Worm (Caenorhabditis elegans) whole organism, young adult: ENCODE results near the gene K08H2.7.

Source experiments
- C06A6.2 ChIP-seq: fragments of 200-800 bp; sonication (Bioruptor generic); conservative IDR thresholded peaks from 2 replicates; pipeline ENCODE4 v1.3.6; 2022; ENCODE audit warnings: missing genetic modification characterization, missing compliant biosample characterization
- C17E4.6 ChIP-seq: fragments of 200-800 bp; sonication (Bioruptor generic); IDR thresholded peaks from 2 replicates; pipeline ENCODE4 v1.3.6; 2022; ENCODE audit warnings: missing genetic modification reagents, missing genetic modification characterization, missing compliant biosample characterization
- D2030.7 ChIP-seq: fragments of 200-800 bp; sonication (Bioruptor generic); IDR thresholded peaks from 2 replicates; pipeline ENCODE4 v1.3.6; 2022; ENCODE audit warnings: missing genetic modification reagents, missing genetic modification characterization, missing compliant biosample characterization
- F10E7.11 ChIP-seq: sonication (generic microtip); optimal IDR thresholded peaks from 2 replicates; lab custom pipeline; 2017; ENCODE audit warnings: mild to moderate bottlenecking, missing genetic modification characterization, moderate library complexity, missing compliant biosample characterization
- F22D6.2 ChIP-seq: sonication (generic microtip); optimal IDR thresholded peaks from 2 replicates; lab custom pipeline; 2016; ENCODE audit warnings: mild to moderate bottlenecking, missing genetic modification characterization, missing compliant biosample characterization
- F49E8.2 ChIP-seq: sonication (generic microtip); optimal IDR thresholded peaks from 3 replicates; lab custom pipeline; 2017; ENCODE audit warnings: missing genetic modification characterization, mild to moderate bottlenecking, missing compliant biosample characterization, antibody characterized with exemption, moderate library complexity; ENCODE audit not compliant: insufficient read depth
- K12H6.12 ChIP-seq: fragments of 200-800 bp; sonication (Bioruptor generic); optimal IDR thresholded peaks from 2 replicates; lab custom pipeline; 2018; ENCODE audit warnings: mild to moderate bottlenecking, missing genetic modification characterization, missing compliant biosample characterization
- Y53F4B.3 ChIP-seq: fragments of 200-800 bp; sonication (Bioruptor generic); IDR thresholded peaks from 2 replicates; pipeline ENCODE4 v1.3.6; 2022; ENCODE audit warnings: missing genetic modification reagents, missing genetic modification characterization, missing compliant biosample characterization
- Y56A3A.18 ChIP-seq: fragments of 200-800 bp; sonication (Bioruptor generic); IDR thresholded peaks from 2 replicates; pipeline ENCODE4 v1.3.6; 2022; ENCODE audit warnings: missing genetic modification reagents, missing genetic modification characterization, missing compliant biosample characterization
- Y67H2A.10 ChIP-seq: fragments of 200-800 bp; sonication (Bioruptor generic); conservative IDR thresholded peaks from 2 replicates; pipeline ENCODE4 v1.3.6; 2022; ENCODE audit warnings: missing genetic modification reagents, missing genetic modification characterization, missing compliant biosample characterization
- akir-1 ChIP-seq: fragments of 200-800 bp; sonication (Bioruptor generic); optimal IDR thresholded peaks from 2 replicates; lab custom pipeline; 2018; ENCODE audit warnings: mild to moderate bottlenecking, missing genetic modification characterization, moderate library complexity, missing compliant biosample characterization
- aptf-2 ChIP-seq: fragments of 200-800 bp; sonication (Bioruptor generic); conservative IDR thresholded peaks from 2 replicates; pipeline ENCODE4 v1.3.6; 2022; ENCODE audit warnings: missing genetic modification reagents, missing genetic modification characterization, missing compliant biosample characterization
- bed-2 ChIP-seq: fragments of 200-800 bp; sonication (Bioruptor generic); IDR thresholded peaks from 2 replicates; pipeline ENCODE4 v1.3.6; 2022; ENCODE audit warnings: missing genetic modification reagents, missing genetic modification characterization, missing compliant biosample characterization
- cebp-2 ChIP-seq: fragments of 200-800 bp; sonication (Bioruptor generic); IDR thresholded peaks from 2 replicates; pipeline ENCODE4 v1.3.6; 2022; ENCODE audit warnings: missing genetic modification characterization, missing compliant biosample characterization
- ceh-100 ChIP-seq: fragments of 200-800 bp; sonication (Bioruptor generic); IDR thresholded peaks from 2 replicates; pipeline ENCODE4 v1.3.6; 2022; ENCODE audit warnings: missing genetic modification reagents, missing genetic modification characterization, missing compliant biosample characterization
- die-1 ChIP-seq: sonication (generic microtip); optimal IDR thresholded peaks from 2 replicates; lab custom pipeline; 2016; ENCODE audit warnings: missing genotype, mild to moderate bottlenecking, missing genetic modification characterization, missing compliant biosample characterization
- efl-1 ChIP-seq: fragments of 150-350 bp; optimal IDR thresholded peaks from 2 replicates; lab custom pipeline; 2014; ENCODE audit warnings: missing biosample characterization, missing genetic modification reagents, missing genetic modification characterization
- fkh-3 ChIP-seq: sonication (generic microtip); optimal IDR thresholded peaks from 2 replicates; lab custom pipeline; 2016; ENCODE audit warnings: mild to moderate bottlenecking, missing genetic modification characterization, missing compliant biosample characterization
- hlh-12 ChIP-seq: sonication (generic microtip); optimal IDR thresholded peaks from 2 replicates; lab custom pipeline; 2016; ENCODE audit warnings: missing genetic modification characterization, missing compliant biosample characterization
- hlh-26 ChIP-seq: fragments of 200-800 bp; sonication (Bioruptor generic); conservative IDR thresholded peaks from 2 replicates; pipeline ENCODE4 v1.3.6; 2022; ENCODE audit warnings: missing genetic modification reagents, missing genetic modification characterization, missing compliant biosample characterization
- hmg-1.2 ChIP-seq: fragments of 200-800 bp; sonication (Bioruptor generic); IDR thresholded peaks from 2 replicates; pipeline ENCODE4 v1.3.6; 2022; ENCODE audit warnings: missing genetic modification reagents, missing genetic modification characterization, missing compliant biosample characterization
- lag-1 ChIP-seq: fragments of 200-800 bp; sonication (Bioruptor generic); IDR thresholded peaks from 2 replicates; pipeline ENCODE4 v1.3.6; 2022; ENCODE audit warnings: missing genetic modification reagents, missing genetic modification characterization, missing compliant biosample characterization
- let-607 ChIP-seq, 2 experiments: fragments of 200-800 bp in 1 of 2; sonication (Bioruptor generic) in 1 of 2; sonication (generic microtip) in 1 of 2; optimal IDR thresholded peaks; 2 replicates each; lab custom pipeline; 2016 to 2018; ENCODE audit warnings: mild to moderate bottlenecking in 2 of 2, missing compliant biosample characterization in 2 of 2, missing genetic modification characterization in 2 of 2, moderate library complexity in 2 of 2, missing genotype in 1 of 2
- lin-26 ChIP-seq: fragments of 200-800 bp; sonication (Bioruptor generic); IDR thresholded peaks from 2 replicates; pipeline ENCODE4 v1.3.6; 2022; ENCODE audit warnings: missing genetic modification reagents, missing genetic modification characterization, missing compliant biosample characterization
- lin-40 ChIP-seq: sonication (generic microtip); optimal IDR thresholded peaks from 2 replicates; lab custom pipeline; 2016; ENCODE audit warnings: missing genetic modification characterization, mild to moderate bottlenecking, missing compliant biosample characterization, missing genotype, missing genetic modification reagents
- lir-1 ChIP-seq: fragments of 200-800 bp; sonication (Bioruptor generic); conservative IDR thresholded peaks from 2 replicates; pipeline ENCODE4 v1.3.6; 2022; ENCODE audit warnings: missing genetic modification reagents, missing genetic modification characterization, missing compliant biosample characterization
- lsl-1 ChIP-seq: fragments of 200-800 bp; sonication (Bioruptor generic); optimal IDR thresholded peaks from 2 replicates; lab custom pipeline; 2018; ENCODE audit warnings: mild to moderate bottlenecking, missing genetic modification characterization, moderate library complexity, missing compliant biosample characterization
- mel-28 ChIP-seq: sonication (generic microtip); optimal IDR thresholded peaks from 2 replicates; lab custom pipeline; 2016; ENCODE audit warnings: borderline replicate concordance, mild to moderate bottlenecking, missing genetic modification characterization, missing compliant biosample characterization
- mxl-1 ChIP-seq: sonication (generic microtip); optimal IDR thresholded peaks from 2 replicates; lab custom pipeline; 2016; ENCODE audit warnings: missing genetic modification characterization, missing compliant biosample characterization
- nhr-179 ChIP-seq: sonication (generic microtip); optimal IDR thresholded peaks from 2 replicates; lab custom pipeline; 2016; ENCODE audit warnings: mild to moderate bottlenecking, missing genetic modification characterization, missing compliant biosample characterization
- nhr-80 ChIP-seq: sonication (generic microtip); optimal IDR thresholded peaks from 2 replicates; lab custom pipeline; 2016; ENCODE audit warnings: missing genetic modification characterization, missing compliant biosample characterization
- pbrm-1 ChIP-seq: fragments of 200-800 bp; sonication (Bioruptor generic); IDR thresholded peaks from 2 replicates; pipeline ENCODE4 v1.3.6; 2022; ENCODE audit warnings: missing genetic modification reagents, missing genetic modification characterization, missing compliant biosample characterization
- rec-8 ChIP-seq, 2 experiments: sonication (generic microtip); optimal IDR thresholded peaks; 2 replicates each; lab custom pipeline; 2016; ENCODE audit warnings: mild to moderate bottlenecking in 2 of 2, missing genetic modification characterization in 2 of 2, missing genetic modification reagents in 2 of 2, missing genotype in 2 of 2, missing biosample characterization in 1 of 2, missing compliant biosample characterization in 1 of 2, moderate library complexity in 1 of 2
- sdz-38 ChIP-seq: sonication (generic microtip); optimal IDR thresholded peaks from 2 replicates; lab custom pipeline; 2016; ENCODE audit warnings: missing genotype, missing genetic modification characterization, missing compliant biosample characterization
- snpc-1.1 ChIP-seq: sonication (generic microtip); optimal IDR thresholded peaks from 2 replicates; lab custom pipeline; 2017; ENCODE audit warnings: missing genetic modification characterization, mild to moderate bottlenecking, missing compliant biosample characterization, antibody characterized with exemption, moderate library complexity, missing genotype, missing genetic modification reagents; ENCODE audit not compliant: insufficient read depth
- snpc-3.4 ChIP-seq: sonication (generic microtip); optimal IDR thresholded peaks from 2 replicates; lab custom pipeline; 2017; ENCODE audit warnings: missing genetic modification characterization, mild to moderate bottlenecking, missing compliant biosample characterization, antibody characterized with exemption, moderate library complexity, missing genotype, missing genetic modification reagents
- tbp1 ChIP-seq: fragments of 200-800 bp; sonication (Bioruptor generic); optimal IDR thresholded peaks from 2 replicates; lab custom pipeline; 2018; ENCODE audit warnings: mild to moderate bottlenecking, missing genetic modification characterization, missing compliant biosample characterization
- xnd-1 ChIP-seq: sonication (generic microtip); optimal IDR thresholded peaks from 2 replicates; lab custom pipeline; 2016; ENCODE audit warnings: missing genotype, missing genetic modification reagents, missing genetic modification characterization, missing compliant biosample characterization
- ztf-18 ChIP-seq: sonication (generic microtip); optimal IDR thresholded peaks from 2 replicates; lab custom pipeline; 2016; ENCODE audit warnings: missing genotype, mild to moderate bottlenecking, missing genetic modification characterization, missing compliant biosample characterization
- ztf-3 ChIP-seq: fragments of 200-800 bp; sonication (Bioruptor generic); optimal IDR thresholded peaks from 2 replicates; lab custom pipeline; 2018; ENCODE audit warnings: mild to moderate bottlenecking, missing genetic modification characterization, missing compliant biosample characterization

K08H2.7 gene

DNA sequence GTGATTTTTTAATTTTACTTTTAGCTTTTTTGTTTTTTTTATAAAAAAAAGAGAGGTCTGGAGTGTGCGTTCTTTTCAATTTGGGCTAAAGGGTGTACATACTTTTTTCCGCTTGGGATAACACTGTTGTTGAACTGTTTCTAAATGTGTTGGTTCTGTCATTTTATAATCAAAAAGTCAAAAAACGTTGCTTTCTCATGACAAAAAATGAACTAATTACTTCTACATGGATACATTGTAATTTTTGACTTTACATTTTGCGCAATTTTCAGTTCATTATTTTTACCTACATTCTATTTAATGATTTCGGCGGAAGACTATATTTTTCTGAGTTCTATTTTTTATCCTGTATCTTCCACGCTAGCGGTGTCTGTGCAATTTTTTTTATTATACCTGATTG lies 43.3 kb upstream of the K08H2.7 start, which contains the start of gene srd-38:
Gene srd-38 (plus strand): TSS at position 301 of the 400 bp plus-strand sequence.
- TF ChIP-seq aptf-2 (no peak), cebp-2 (GFP tag; lab: Robert Waterston, UW) (no peak), nhr-179 (tag; lab: Kevin White, UChicago) (no peak), sdz-38 (tag; lab: Kevin White, UChicago) (no peak), pbrm-1 (GFP tag; lab: Robert Waterston, UW) (no peak), nhr-80 (tag; lab: Kevin White, UChicago) (no peak), xnd-1 (tag; lab: Kevin White, UChicago) (no peak), K12H6.12 (tag; lab: Kevin White, UChicago) (no peak)

DNA sequence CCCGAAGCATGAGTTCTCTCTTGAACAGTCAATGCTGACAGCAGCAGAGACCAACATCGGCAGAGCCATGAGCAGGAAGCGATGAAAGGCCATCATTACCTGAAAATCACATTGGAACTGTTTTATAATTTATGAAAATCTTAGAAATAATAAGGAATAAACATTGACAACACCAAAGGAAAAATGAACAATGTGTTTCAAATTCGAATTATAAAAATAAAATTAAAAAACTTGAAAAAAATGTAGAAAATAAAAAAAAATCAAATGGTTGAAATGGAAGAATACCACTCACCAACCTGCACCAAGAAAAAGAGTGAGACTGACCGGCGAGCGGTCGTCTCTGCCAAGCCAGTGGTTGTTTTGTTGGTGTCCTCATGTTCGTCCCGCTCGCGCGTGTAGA lies 42.3 kb upstream of the K08H2.7 start, which contains the start of gene R04D3.3:
Gene R04D3.3 (minus strand): TSS at position 101 of the 400 bp plus-strand sequence.
- TF ChIP-seq efl-1 (GFP tag; lab: Kevin White, UChicago) (peak; percentile 61), ceh-100 (no peak), tbp1 (GFP tag; lab: Kevin White, UChicago) (no peak), Y67H2A.10 (no peak), D2030.7 (0 out of 2 replicates have a peak, but pooled peaks have one; percentile 22)

DNA sequence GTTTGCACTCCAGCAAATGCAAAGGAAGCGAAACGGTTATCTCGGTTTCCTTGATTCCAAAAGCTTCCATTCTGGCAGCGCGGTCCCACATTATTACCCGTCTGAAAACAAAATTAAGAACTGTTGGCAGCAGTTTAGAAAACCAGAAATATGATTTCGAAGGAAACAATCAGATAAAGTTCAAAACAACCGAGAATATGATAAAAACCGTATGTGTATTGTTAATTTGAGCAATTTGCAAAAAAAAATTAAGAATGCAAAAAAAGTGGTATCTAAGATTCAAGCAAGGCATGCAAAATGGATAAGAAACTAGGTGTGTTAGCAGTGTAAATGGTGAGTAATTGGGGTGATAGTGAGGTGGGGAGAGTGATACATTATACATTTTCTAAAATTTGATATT lies 40.5 kb upstream of the K08H2.7 start, which contains the start of gene R04D3.4:
Gene R04D3.4 (minus strand): TSS at position 101 of the 400 bp plus-strand sequence.
- TF ChIP-seq lsl-1 (GFP tag; lab: Kevin White, UChicago) (no peak), fkh-3 (tag; lab: Kevin White, UChicago) (no peak), lir-1 (GFP tag; lab: Robert Waterston, UW) (no peak), mxl-1 (no peak), mel-28 (tag; lab: Kevin White, UChicago) (no peak), C17E4.6 (GFP tag; lab: Robert Waterston, UW) (no peak), lag-1 (GFP tag; lab: Robert Waterston, UW) (no peak), snpc-1.1 (tag; lab: Kevin White, UChicago) (no peak), Y56A3A.18 (GFP tag; lab: Robert Waterston, UW) (no peak), akir-1 (GFP tag; lab: Kevin White, UChicago) (no peak)

ce11 chrX:13286533-13286932 lies 38.3 kb upstream of the K08H2.7 start, which contains the start of gene R04D3.2:
R04D3.2 (minus strand) TSS chrX:13286633.
- TF ChIP-seq snpc-1.1 (tag; lab: Kevin White, UChicago) = no peak
- no peak for TF ChIP-seq Y67H2A.10

- TF ChIP-seq die-1 (tag; lab: Kevin White, UChicago) (peak; percentile 76), C17E4.6 (GFP tag; lab: Robert Waterston, UW) (no peak), lin-40 (tag; lab: Kevin White, UChicago) (no peak), F22D6.2 (tag; lab: Kevin White, UChicago) (no peak), lin-26 (GFP tag; lab: Robert Waterston, UW) (peak; percentile 87), bed-2 (GFP tag; lab: Robert Waterston, UW) (no peak), Y67H2A.10 (no peak), mel-28 (tag; lab: Kevin White, UChicago) (no peak), snpc-3.4 (tag; lab: Kevin White, UChicago) (peak; percentile 50), hlh-12 (tag; lab: Kevin White, UChicago) (no peak), rec-8 (tag; optimal IDR thresholded peaks at IDR 0.05; lab: Kevin White, UChicago) (peak; percentile 32 to 46), ztf-18 (tag; lab: Kevin White, UChicago) (peak; percentile 40), cebp-2 (GFP tag; lab: Robert Waterston, UW) (no peak), ztf-3 (no peak), hlh-26 (GFP tag; lab: Robert Waterston, UW) (no peak), Y53F4B.3 (GFP tag; lab: Robert Waterston, UW) (no peak), F49E8.2 (tag; lab: Kevin White, UChicago) (no peak), hmg-1.2 (GFP tag; lab: Robert Waterston, UW) (peak; percentile 44; the same call in 1 of the 2 replicates), let-607 (tag; optimal IDR thresholded peaks at IDR 0.05; lab: Kevin White, UChicago) (peak in 1 of 2 experiments; percentile 7), C06A6.2 (no peak), F10E7.11 (tag; lab: Kevin White, UChicago) (no peak)
Measured at ce11 chrX:13284618-13285017, 36.4 kb upstream of the K08H2.7 start.
